Worm (Caenorhabditis elegans): ENCODE data around the gene moc-1.

DNA sequence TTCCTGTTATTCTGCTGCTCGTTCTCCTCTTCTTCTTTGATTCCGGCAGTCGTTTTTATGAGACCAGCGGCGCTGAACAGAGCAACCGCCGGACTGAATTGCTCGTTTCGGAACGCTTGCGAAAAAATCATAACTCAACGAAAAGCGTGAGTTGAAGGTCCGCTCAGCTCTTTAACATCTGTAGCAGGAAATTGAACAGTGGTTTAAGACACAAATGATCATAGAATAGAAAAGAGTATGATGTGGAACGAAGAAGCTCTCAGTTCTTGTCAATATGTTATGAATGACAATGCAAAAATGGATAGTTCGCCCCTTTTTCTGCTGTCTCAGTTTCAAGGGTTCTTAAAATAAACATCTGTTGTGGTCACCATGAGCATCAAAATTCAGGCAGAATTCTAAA lies 24.7 kb downstream of the moc-1 start:
- TF ChIP-seq nhr-12 (tag; optimal IDR thresholded peaks at IDR 0.05) (no peak), hpl-2 (GFP tag; optimal IDR thresholded peaks at IDR 0.05) (no peak), nhr-77 (tag; optimal IDR thresholded peaks at IDR 0.05) (no peak), ces-1 (GFP tag; optimal IDR thresholded peaks at IDR 0.05) (no peak), nhr-90 (tag; optimal IDR thresholded peaks at IDR 0.05; ENCODE audit: poor library complexity) (no peak), zag-1 (tag; optimal IDR thresholded peaks at IDR 0.05) (no peak), unc-130 (tag; optimal IDR thresholded peaks at IDR 0.05) (no peak), ama-1 (optimal IDR thresholded peaks at IDR 0.05) (no peak), lin-15B (tag; optimal IDR thresholded peaks at IDR 0.05) (no peak), ztf-11 (tag; optimal IDR thresholded peaks at IDR 0.05) (no peak), nhr-237 (tag; optimal IDR thresholded peaks at IDR 0.05) (no peak), nhr-11 (tag; optimal IDR thresholded peaks at IDR 0.05) (no peak), elt-2 (tag; optimal IDR thresholded peaks at IDR 0.05) (no peak)

Measured in whole organism, L1 larva.